Fruit fly (Drosophila melanogaster): ENCODE results near the gene Brd.

Brd gene

dm6 chr3L:14942769-14943168, 29.7 kb upstream of the Brd start (continued):
- TF ChIP-seq CG9817 (tag; optimal IDR thresholded peaks at IDR 0.05) (no peak), vnd (GFP tag; IDR thresholded peaks at IDR 0.05; ENCODE audit: partially characterized antibody) (peak; percentile 45; the same call in 2 of the 3 replicates), bab2 (GFP tag; optimal IDR thresholded peaks at IDR 0.05) (no peak), CG10543 (GFP tag; optimal IDR thresholded peaks at IDR 0.05) (no peak), fd3F (GFP tag; optimal IDR thresholded peaks at IDR 0.05) (no peak), CG17186 (GFP tag; optimal IDR thresholded peaks at IDR 0.05) (peak; percentile 32), nmo (GFP tag; optimal IDR thresholded peaks at IDR 0.05) (peak; percentile 26), sens (GFP tag) (peak; percentile 66), lov (optimal IDR thresholded peaks at IDR 0.05) (no peak), lov (GFP tag; IDR thresholded peaks at IDR 0.05) (peak; percentile 70; the same call in 2 of the 3 replicates), CG4617 (GFP tag; optimal IDR thresholded peaks at IDR 0.05; ENCODE audit: borderline replicate concordance) (no peak), CG2129 (GFP tag; IDR thresholded peaks at IDR 0.05; ENCODE audit: partially characterized antibody) (peak; percentile 29; the same call in 1 of the 2 replicates), CG6689 (GFP tag; IDR thresholded peaks at IDR 0.05) (no peak), pzg (GFP tag; optimal IDR thresholded peaks at IDR 0.05) (peak; percentile 58), Dp (GFP tag; optimal IDR thresholded peaks at IDR 0.05) (peak; percentile 97), HLH4C (GFP tag; IDR thresholded peaks at IDR 0.05; ENCODE audit: partially characterized antibody) (peak; percentile 73), CG3995 (GFP tag; optimal IDR thresholded peaks at IDR 0.05) (peak; percentile 88), CG2712 (tag; optimal IDR thresholded peaks at IDR 0.05) (peak; percentile 33), chm (GFP tag; IDR thresholded peaks at IDR 0.05) (0 out of 2 replicates have a peak, but pooled peaks have one; percentile 63), Abd-B (GFP tag; optimal IDR thresholded peaks at IDR 0.05) (no peak), vvl (GFP tag; IDR thresholded peaks at IDR 0.05) (no peak), exex (tag; optimal IDR thresholded peaks at IDR 0.05) (no peak), ato (GFP tag; IDR thresholded peaks at IDR 0.05; ENCODE audit: partially characterized antibody) (peak; percentile 48; the same call in 1 of the 2 replicates), trem (tag; optimal IDR thresholded peaks at IDR 0.05) (peak; percentile 69), CTCF (GFP tag; optimal IDR thresholded peaks at IDR 0.05) (peak; percentile 97), CG17829 (tag; optimal IDR thresholded peaks at IDR 0.05) (peak; percentile 49), Myb (GFP tag; optimal IDR thresholded peaks at IDR 0.05) (peak; percentile 90), BEAF-32 (GFP tag; optimal IDR thresholded peaks at IDR 0.05) (peak; percentile 70), Scr (GFP tag; IDR thresholded peaks at IDR 0.05; ENCODE audit: partially characterized antibody) (peak; percentile 65), phol (tag; optimal IDR thresholded peaks at IDR 0.05) (peak; percentile 30), CG8359 (GFP tag; optimal IDR thresholded peaks at IDR 0.05; ENCODE audit: borderline replicate concordance) (no peak), sr (GFP tag; IDR thresholded peaks at IDR 0.05) (no peak), Sry-δ (GFP tag; optimal IDR thresholded peaks at IDR 0.05) (peak; percentile 81), CG6791 (GFP tag; IDR thresholded peaks at IDR 0.05; ENCODE audit: partially characterized antibody) (peak; percentile 80), B-H1 (GFP tag; IDR thresholded peaks at IDR 0.05) (no peak), CG3726 (GFP tag; IDR thresholded peaks at IDR 0.05) (no peak), stwl (tag; optimal IDR thresholded peaks at IDR 0.05) (peak; percentile 86), Ets97D (GFP tag; optimal IDR thresholded peaks at IDR 0.05) (peak; percentile 34), NC2β (GFP tag; optimal IDR thresholded peaks at IDR 0.05) (peak; percentile 19), gfzf (GFP tag; optimal IDR thresholded peaks at IDR 0.05) (no peak), knrl (GFP tag; IDR thresholded peaks at IDR 0.05; ENCODE audit: partially characterized antibody) (peak; percentile 64), CG2199 (GFP tag; IDR thresholded peaks at IDR 0.05) (0 out of 3 replicates have a peak, but pooled peaks have one; percentile 18), Ets65A (GFP tag) (peak; percentile 42)
